Worm (Caenorhabditis elegans): Measurements from ENCODE around the gene sru-48.
A peak's percentile ranks its signal among the peaks of the same experiment; 100 is the strongest.

The sru-48 gene

ce11 chrX:5140177-5140576 is 39.8 kb upstream of the sru-48 start:
- TF ChIP-seq nhr-12 (tag; optimal IDR thresholded peaks at IDR 0.05) (no peak), elt-1 (tag; optimal IDR thresholded peaks at IDR 0.05; ENCODE audit: borderline replicate concordance, insufficient read depth) (no peak), elt-3 (tag; optimal IDR thresholded peaks at IDR 0.05) (no peak), hlh-1 (tag; optimal IDR thresholded peaks at IDR 0.05) (peak; percentile 34), nhr-237 (tag; optimal IDR thresholded peaks at IDR 0.05) (no peak), unc-39 (tag; optimal IDR thresholded peaks at IDR 0.05) (no peak), pha-4 (tag; optimal IDR thresholded peaks at IDR 0.05) (peak; percentile 32), ces-1 (GFP tag; optimal IDR thresholded peaks at IDR 0.05) (peak; percentile 73), nhr-76 (tag; optimal IDR thresholded peaks at IDR 0.05) (no peak), blmp-1 (tag; optimal IDR thresholded peaks at IDR 0.05) (no peak), cnd-1 (tag; optimal IDR thresholded peaks at IDR 0.05) (peak; percentile 75), ceh-83 (GFP tag; optimal IDR thresholded peaks at IDR 0.05) (no peak), snpc-4 (tag; optimal IDR thresholded peaks at IDR 0.05) (no peak), drap-1 (GFP tag; optimal IDR thresholded peaks at IDR 0.05) (peak; percentile 73), ceh-39 (tag; optimal IDR thresholded peaks at IDR 0.05) (no peak), lsy-2 (tag; optimal IDR thresholded peaks at IDR 0.05) (no peak), zip-8 (tag; optimal IDR thresholded peaks at IDR 0.05) (no peak), ztf-11 (tag; optimal IDR thresholded peaks at IDR 0.05) (no peak), tbx-8 (GFP tag; optimal IDR thresholded peaks at IDR 0.05) (no peak), flh-1 (GFP tag; optimal IDR thresholded peaks at IDR 0.05) (no peak), nhr-28 (tag; optimal IDR thresholded peaks at IDR 0.05) (no peak), ham-2 (GFP tag; optimal IDR thresholded peaks at IDR 0.05) (peak; percentile 42), unc-62 (GFP tag; optimal IDR thresholded peaks at IDR 0.05) (no peak), lin-13 (tag; optimal IDR thresholded peaks at IDR 0.05) (no peak), mab-5 (tag; optimal IDR thresholded peaks at IDR 0.05) (no peak), M03D4.4 (tag; optimal IDR thresholded peaks at IDR 0.05) (peak; percentile 72), ceh-43 (GFP tag; optimal IDR thresholded peaks at IDR 0.05) (no peak), unc-120 (tag; optimal IDR thresholded peaks at IDR 0.05; ENCODE audit: poor library complexity, severe bottlenecking) (peak; percentile 61), nhr-2 (tag; optimal IDR thresholded peaks at IDR 0.05) (no peak), lin-32 (GFP tag; optimal IDR thresholded peaks at IDR 0.05) (peak; percentile 43), sem-2 (GFP tag; optimal IDR thresholded peaks at IDR 0.05) (no peak), sptf-1 (tag; optimal IDR thresholded peaks at IDR 0.05) (peak; percentile 69), mls-2 (tag; optimal IDR thresholded peaks at IDR 0.05) (peak; percentile 82), mep-1 (tag; optimal IDR thresholded peaks at IDR 0.05) (no peak), bed-3 (GFP tag; optimal IDR thresholded peaks at IDR 0.05) (peak; percentile 11)

- TF ChIP-seq ces-1 (GFP tag; optimal IDR thresholded peaks at IDR 0.05), result no peak
- TF ChIP-seq flh-1 (GFP tag; optimal IDR thresholded peaks at IDR 0.05), result no peak
- TF ChIP-seq nhr-237 (tag; optimal IDR thresholded peaks at IDR 0.05), result no peak
- peak; percentile 82 for TF ChIP-seq pha-4 (tag; optimal IDR thresholded peaks at IDR 0.05)
- TF ChIP-seq nhr-76 (tag; optimal IDR thresholded peaks at IDR 0.05), result no peak
- TF ChIP-seq elt-1 (tag; optimal IDR thresholded peaks at IDR 0.05; ENCODE audit: borderline replicate concordance, insufficient read depth), result no peak
Observed at ce11 chrX:5142403-5142802, 37.6 kb upstream of the sru-48 start.

DNA sequence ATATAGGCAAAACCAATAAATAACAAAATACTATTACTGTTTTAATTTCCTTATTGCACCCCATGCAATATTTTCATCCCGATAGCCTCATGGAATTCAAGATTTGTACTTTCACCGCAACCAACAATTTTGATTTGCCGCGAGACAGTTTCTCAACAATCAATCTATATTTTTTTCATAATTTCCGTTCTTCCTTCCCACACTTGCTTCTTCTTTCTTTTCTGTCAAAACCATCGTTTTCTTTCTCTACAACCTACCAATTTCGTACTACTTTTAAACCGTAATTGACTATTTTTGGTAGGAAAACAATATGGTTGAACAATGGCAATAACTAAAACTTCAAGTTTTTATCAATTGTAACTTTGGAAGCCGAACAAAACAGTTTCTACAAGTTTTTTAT is 32.1 kb upstream of the sru-48 start, which contains the start of gene C31H2.14:
Gene C31H2.14 (plus strand): TSS at position 301 of the 400 bp plus-strand sequence.
- no peak for TF ChIP-seq snpc-4 (tag; optimal IDR thresholded peaks at IDR 0.05)
- no peak for TF ChIP-seq zip-8 (tag; optimal IDR thresholded peaks at IDR 0.05)
- TF ChIP-seq bed-3 (GFP tag; optimal IDR thresholded peaks at IDR 0.05), result no peak
- no peak for TF ChIP-seq ztf-11 (tag; optimal IDR thresholded peaks at IDR 0.05)
- TF ChIP-seq nhr-237 (tag; optimal IDR thresholded peaks at IDR 0.05), result no peak
- no peak for TF ChIP-seq ceh-43 (GFP tag; optimal IDR thresholded peaks at IDR 0.05)
- no peak for TF ChIP-seq lin-32 (GFP tag; optimal IDR thresholded peaks at IDR 0.05)
- no peak for TF ChIP-seq nhr-2 (tag; optimal IDR thresholded peaks at IDR 0.05)
- no peak for TF ChIP-seq nhr-12 (tag; optimal IDR thresholded peaks at IDR 0.05)
- TF ChIP-seq ces-1 (GFP tag; optimal IDR thresholded peaks at IDR 0.05), result no peak
- no peak for TF ChIP-seq unc-62 (GFP tag; optimal IDR thresholded peaks at IDR 0.05)

ce11 chrX:5150389-5150788 is 29.6 kb upstream of the sru-48 start, which contains the start of gene dpy-8:
Gene dpy-8, minus strand, starts transcription at chrX:5150476.
- no peak for TF ChIP-seq drap-1 (GFP tag; optimal IDR thresholded peaks at IDR 0.05)
- peak; percentile 63 for TF ChIP-seq blmp-1 (tag; optimal IDR thresholded peaks at IDR 0.05)

Data from whole organism, mixed stage, embryonic.